Fruit fly (Drosophila melanogaster) whole organism, embryonic: ENCODE measurements around the gene rempA.
A peak's percentile ranks its signal among the peaks of the same experiment; 100 is the strongest.

ENCODE experiments used
- ATbp ChIP-seq: fragments of 200-800 bp; sonication (Bioruptor generic); optimal IDR thresholded peaks from 2 replicates; lab custom pipeline; 2017; ENCODE audit warnings: missing biosample characterization, mild to moderate bottlenecking, missing genetic modification characterization, missing genetic modification reagents
- B-H1 ChIP-seq: fragments of 200-800 bp; sonication (Bioruptor generic); IDR thresholded peaks from 3 replicates; pipeline ENCODE4 v1.3.6; 2022; ENCODE audit warnings: missing biosample characterization, missing genetic modification characterization
- CG10959 ChIP-seq: fragments of 200-800 bp; sonication (Bioruptor generic); IDR thresholded peaks from 2 replicates; pipeline ENCODE4 v1.3.6; 2022; ENCODE audit warnings: missing biosample characterization, missing genetic modification characterization
- CG11085 ChIP-seq: fragments of 200-800 bp; sonication (Bioruptor generic); IDR thresholded peaks from 2 replicates; pipeline ENCODE4 v1.3.6; 2022; ENCODE audit warnings: missing biosample characterization, missing genetic modification characterization
- CG11504 ChIP-seq: fragments of 200-800 bp; sonication (Bioruptor generic); optimal IDR thresholded peaks from 3 replicates; lab custom pipeline; 2019; ENCODE audit warnings: missing biosample characterization, mild to moderate bottlenecking, missing genetic modification characterization, moderate library complexity
- CG11560 ChIP-seq: fragments of 200-800 bp; sonication (Bioruptor generic); IDR thresholded peaks from 3 replicates; pipeline ENCODE4 v1.3.6; 2022; ENCODE audit warnings: missing biosample characterization, missing genetic modification characterization
- CG11723 ChIP-seq: fragments of 200-800 bp; sonication (Bioruptor generic); optimal IDR thresholded peaks from 2 replicates; lab custom pipeline; 2017; ENCODE audit warnings: missing biosample characterization, mild to moderate bottlenecking, missing genetic modification characterization
- CG13424 ChIP-seq: fragments of 200-800 bp; sonication (Bioruptor generic); optimal IDR thresholded peaks from 2 replicates; lab custom pipeline; 2019; ENCODE audit warnings: missing biosample characterization, mild to moderate bottlenecking, missing genetic modification characterization, moderate library complexity
- CG13775 ChIP-seq: fragments of 200-800 bp; sonication (Bioruptor generic); optimal IDR thresholded peaks from 3 replicates; lab custom pipeline; 2017; ENCODE audit warnings: missing biosample characterization, mild to moderate bottlenecking, missing genetic modification characterization
- CG14014 ChIP-seq: fragments of 200-800 bp; sonication (Bioruptor generic); IDR thresholded peaks from 2 replicates; pipeline ENCODE4 v1.3.6; 2022; ENCODE audit warnings: missing biosample characterization, missing genetic modification characterization
- CG1529 ChIP-seq: fragments of 200-800 bp; sonication (Bioruptor generic); optimal IDR thresholded peaks from 3 replicates; lab custom pipeline; 2018; ENCODE audit warnings: missing biosample characterization, missing genetic modification characterization
- CG15601 ChIP-seq: fragments of 200-800 bp; sonication (Bioruptor generic); optimal IDR thresholded peaks from 3 replicates; lab custom pipeline; 2019; ENCODE audit warnings: missing biosample characterization, mild to moderate bottlenecking, missing genetic modification characterization, moderate library complexity
- CG17359 ChIP-seq: fragments of 200-800 bp; sonication (Bioruptor generic); optimal IDR thresholded peaks from 3 replicates; lab custom pipeline; 2018; ENCODE audit warnings: missing biosample characterization, mild to moderate bottlenecking, missing genetic modification characterization, moderate library complexity
- CG18764 ChIP-seq: fragments of 200-800 bp; sonication (Bioruptor generic); optimal IDR thresholded peaks from 3 replicates; lab custom pipeline; 2016; ENCODE audit warnings: missing biosample characterization, missing genetic modification characterization
- CG2129 ChIP-seq: fragments of 200-800 bp; sonication (Bioruptor generic); IDR thresholded peaks from 2 replicates; pipeline ENCODE4 v1.3.6; 2022; ENCODE audit warnings: missing biosample characterization, missing genetic modification characterization; ENCODE audit not compliant: partially characterized antibody
- CG30020 ChIP-seq: fragments of 200-800 bp; optimal IDR thresholded peaks from 2 replicates; lab custom pipeline; 2019; ENCODE audit warnings: missing biosample characterization, mild to moderate bottlenecking, missing genetic modification characterization, moderate library complexity
- CG31365 ChIP-seq: fragments of 200-800 bp; sonication (Bioruptor generic); optimal IDR thresholded peaks from 2 replicates; lab custom pipeline; 2018; ENCODE audit warnings: missing biosample characterization, mild to moderate bottlenecking, missing genetic modification characterization
- CG32767 ChIP-seq: fragments of 200-800 bp; sonication (Bioruptor generic); IDR thresholded peaks from 2 replicates; pipeline ENCODE4 v1.3.6; 2022; ENCODE audit warnings: missing biosample characterization, missing genetic modification characterization
- CG4282 ChIP-seq: fragments of 200-800 bp; sonication (Bioruptor generic); optimal IDR thresholded peaks from 2 replicates; lab custom pipeline; 2016; ENCODE audit warnings: missing biosample characterization, missing genetic modification characterization
- CG5953 ChIP-seq: fragments of 200-800 bp; sonication (Bioruptor generic); IDR thresholded peaks from 2 replicates; pipeline ENCODE4 v1.3.6; 2022; ENCODE audit warnings: missing biosample characterization, missing genetic modification characterization
- CG6254 ChIP-seq: fragments of 200-800 bp; sonication (Bioruptor generic); optimal IDR thresholded peaks from 3 replicates; lab custom pipeline; 2017; ENCODE audit warnings: mild to moderate bottlenecking, missing biosample characterization, missing genetic modification reagents, missing genetic modification characterization
- CG6272 ChIP-seq: fragments of 200-800 bp; sonication (Bioruptor generic); IDR thresholded peaks from 2 replicates; pipeline ENCODE4 v1.3.6; 2022; ENCODE audit warnings: missing biosample characterization, missing genetic modification characterization
- CG6765 ChIP-seq: fragments of 200-800 bp; sonication (Bioruptor generic); optimal IDR thresholded peaks from 3 replicates; lab custom pipeline; 2017; ENCODE audit warnings: missing biosample characterization, mild to moderate bottlenecking, missing genetic modification characterization
- CG8089 ChIP-seq: fragments of 200-800 bp; sonication (Bioruptor generic); optimal IDR thresholded peaks from 3 replicates; lab custom pipeline; 2016; ENCODE audit warnings: missing biosample characterization, missing genetic modification characterization
- Doc3 ChIP-seq: fragments of 200-800 bp; sonication (Bioruptor generic); IDR thresholded peaks from 3 replicates; pipeline ENCODE4 v1.3.6; 2022; ENCODE audit warnings: missing biosample characterization, missing genetic modification characterization; ENCODE audit not compliant: partially characterized antibody
- Fer3 ChIP-seq: fragments of 200-800 bp; sonication (Bioruptor generic); optimal IDR thresholded peaks from 2 replicates; lab custom pipeline; 2018; ENCODE audit warnings: missing biosample characterization, mild to moderate bottlenecking, missing genetic modification characterization, moderate library complexity
- Gug ChIP-seq: fragments of 200-800 bp; sonication (Bioruptor generic); IDR thresholded peaks from 4 replicates; pipeline ENCODE4 v1.3.6; 2022; ENCODE audit warnings: missing biosample characterization, missing genetic modification characterization
- H15 ChIP-seq: fragments of 200-800 bp; sonication (Bioruptor generic); IDR thresholded peaks from 3 replicates; pipeline ENCODE4 v1.3.6; 2022; ENCODE audit warnings: missing biosample characterization, missing genetic modification characterization
- HLHmδ ChIP-seq: fragments of 200-800 bp; sonication (Bioruptor generic); optimal IDR thresholded peaks from 2 replicates; lab custom pipeline; 2018; ENCODE audit warnings: missing biosample characterization, mild to moderate bottlenecking, missing genetic modification characterization, moderate library complexity
- Hand ChIP-seq: fragments of 200-800 bp; sonication (Bioruptor generic); optimal IDR thresholded peaks from 2 replicates; lab custom pipeline; 2017; ENCODE audit warnings: mild to moderate bottlenecking, missing biosample characterization, missing genetic modification reagents, missing genetic modification characterization
- Max ChIP-seq: fragments of 200-800 bp; sonication (Bioruptor generic); optimal IDR thresholded peaks from 2 replicates; lab custom pipeline; 2016; ENCODE audit warnings: missing biosample characterization, mild to moderate bottlenecking, missing genetic modification characterization
- NFAT ChIP-seq: fragments of 200-800 bp; sonication (Bioruptor generic); IDR thresholded peaks from 2 replicates; pipeline ENCODE4 v1.3.6; 2022; ENCODE audit warnings: missing biosample characterization, missing genetic modification characterization
- Nf-YA ChIP-seq: fragments of 200-800 bp; sonication (Bioruptor generic); IDR thresholded peaks from 2 replicates; pipeline ENCODE4 v1.3.6; 2022; ENCODE audit warnings: missing biosample characterization, missing genetic modification characterization
- Taf1 ChIP-seq: fragments of 200-800 bp; sonication (Bioruptor generic); IDR thresholded peaks from 2 replicates; pipeline ENCODE4 v1.3.6; 2022; ENCODE audit warnings: missing biosample characterization, missing genetic modification characterization
- Tbp ChIP-seq: fragments of >200 bp; optimal IDR thresholded peaks from 2 replicates; lab custom pipeline; 2018; ENCODE audit warnings: missing biosample characterization, missing genetic modification characterization
- aop ChIP-seq: fragments of 200-800 bp; sonication (Bioruptor generic); IDR thresholded peaks from 2 replicates; pipeline ENCODE4 v1.3.6; 2022; ENCODE audit warnings: missing biosample characterization, missing genetic modification characterization
- croc ChIP-seq: fragments of 200-800 bp; sonication (Bioruptor generic); conservative IDR thresholded peaks from 3 replicates; pipeline ENCODE4 v1.3.6; 2022; ENCODE audit warnings: missing biosample characterization, missing genetic modification characterization
- crp ChIP-seq, 2 experiments: fragments of 200-800 bp; sonication (Bioruptor generic); optimal IDR thresholded peaks; 2 replicates in 1 of 2; 3 replicates in 1 of 2; lab custom pipeline; 2017; ENCODE audit warnings: missing biosample characterization in 2 of 2, missing genetic modification characterization in 2 of 2, mild to moderate bottlenecking in 1 of 2, moderate library complexity in 1 of 2
- dan ChIP-seq: fragments of 200-800 bp; sonication (Bioruptor generic); IDR thresholded peaks from 2 replicates; pipeline ENCODE4 v1.3.6; 2022; ENCODE audit warnings: missing biosample characterization, missing genetic modification characterization
- gfzf ChIP-seq: fragments of 200-800 bp; sonication (Bioruptor generic); optimal IDR thresholded peaks from 2 replicates; lab custom pipeline; 2016; ENCODE audit warnings: missing biosample characterization, mild to moderate bottlenecking, missing genetic modification characterization, moderate library complexity
- insv ChIP-seq, 2 experiments: fragments of 200-800 bp; sonication (Bioruptor generic); optimal IDR thresholded peaks; 3 replicates each; lab custom pipeline; 2016 to 2018; ENCODE audit warnings: missing biosample characterization in 2 of 2, missing genetic modification characterization in 2 of 2
- repo ChIP-seq: fragments of 200-800 bp; sonication (Bioruptor generic); optimal IDR thresholded peaks from 2 replicates; lab custom pipeline; 2016; ENCODE audit warnings: missing biosample characterization, missing genetic modification characterization
- scrt ChIP-seq: fragments of 200-800 bp; sonication (Bioruptor generic); optimal IDR thresholded peaks from 2 replicates; lab custom pipeline; 2018; ENCODE audit warnings: missing biosample characterization, mild to moderate bottlenecking, missing genetic modification characterization, moderate library complexity
- slbo ChIP-seq: fragments of 200-800 bp; sonication (Bioruptor generic); IDR thresholded peaks from 2 replicates; pipeline ENCODE4 v1.3.6; 2022; ENCODE audit warnings: missing biosample characterization, missing genetic modification characterization
- tgo ChIP-seq: fragments of 200-800 bp; sonication (Bioruptor generic); IDR thresholded peaks from 3 replicates; pipeline ENCODE4 v1.3.6; 2022; ENCODE audit warnings: missing biosample characterization, missing genetic modification characterization
- tin ChIP-seq: fragments of 200-800 bp; sonication (Bioruptor generic); optimal IDR thresholded peaks from 3 replicates; lab custom pipeline; 2016; ENCODE audit warnings: missing biosample characterization, missing genetic modification characterization
- tna ChIP-seq: fragments of 200-800 bp; sonication (Bioruptor generic); IDR thresholded peaks from 2 replicates; pipeline ENCODE4 v1.3.6; 2022; ENCODE audit warnings: missing biosample characterization, missing genetic modification characterization; ENCODE audit not compliant: partially characterized antibody
- tx ChIP-seq: fragments of 200-800 bp; sonication (Bioruptor generic); optimal IDR thresholded peaks from 2 replicates; lab custom pipeline; 2016; ENCODE audit warnings: missing biosample characterization, missing genetic modification characterization
- vnd ChIP-seq: fragments of 200-800 bp; sonication (Bioruptor generic); IDR thresholded peaks from 3 replicates; pipeline ENCODE4 v1.3.6; 2022; ENCODE audit warnings: missing biosample characterization, missing genetic modification characterization; ENCODE audit not compliant: partially characterized antibody
- wdn ChIP-seq: fragments of 200-800 bp; sonication (Bioruptor generic); IDR thresholded peaks from 2 replicates; pipeline ENCODE4 v1.3.6; 2022; ENCODE audit warnings: missing biosample characterization, missing genetic modification characterization
- yki ChIP-seq: fragments of >200 bp; optimal IDR thresholded peaks from 3 replicates; lab custom pipeline; 2018

The rempA gene

dm6 chr2L:522752-523151, 37.4 kb downstream of the rempA start (continued):
- TF ChIP-seq Doc3 (GFP tag; lab: Robert Waterston, UW) (no peak), tx (no peak), CG2129 (GFP tag; lab: Robert Waterston, UW) (no peak), wdn (no peak), yki (lab: Kevin White, UChicago) (no peak), tgo (GFP tag; lab: Robert Waterston, UW) (peak; percentile 60; the same call in 2 of the 3 replicates), B-H1 (GFP tag; lab: Robert Waterston, UW) (peak; percentile 50; the same call in 2 of the 3 replicates), H15 (GFP tag; lab: Robert Waterston, UW) (peak; percentile 51; the same call in 2 of the 3 replicates), CG11560 (tag; lab: Robert Waterston, UW) (no peak), CG30020 (no peak), CG14014 (GFP tag; lab: Robert Waterston, UW) (no peak), Taf1 (no peak), crp (GFP tag; optimal IDR thresholded peaks at IDR 0.05; lab: Kevin White, UChicago) (no peak), aop (GFP tag; lab: Robert Waterston, UW) (no peak), CG11723 (GFP tag; lab: Kevin White, UChicago) (peak; percentile 3), CG17359 (tag; lab: Kevin White, UChicago) (peak; percentile 27), repo (GFP tag; lab: Kevin White, UChicago) (no peak), vnd (GFP tag; lab: Robert Waterston, UW) (no peak), CG11504 (tag; lab: Kevin White, UChicago) (peak; percentile 63), CG1529 (GFP tag; lab: Kevin White, UChicago) (peak; percentile 61), CG6254 (GFP tag; lab: Kevin White, UChicago) (peak; percentile 33), gfzf (GFP tag; lab: Kevin White, UChicago) (no peak), CG31365 (tag; lab: Kevin White, UChicago) (no peak), CG4282 (GFP tag; lab: Kevin White, UChicago) (no peak), croc (peak; percentile 62; the same call in 2 of the 3 replicates), CG6272 (GFP tag; lab: Robert Waterston, UW) (peak; percentile 68), CG11085 (GFP tag; lab: Robert Waterston, UW) (no peak), CG18764 (peak; percentile 38), CG32767 (GFP tag; lab: Robert Waterston, UW) (peak; percentile 28; the same call in 1 of the 2 replicates), HLHmδ (GFP tag; lab: Kevin White, UChicago) (no peak), CG13775 (GFP tag; lab: Kevin White, UChicago) (peak; percentile 44), tna (GFP tag; lab: Robert Waterston, UW) (no peak), Nf-YA (GFP tag; lab: Robert Waterston, UW) (peak; percentile 34; the same call in 1 of the 2 replicates), tin (peak; percentile 38), Fer3 (peak; percentile 42), Gug (peak; percentile 37; the same call in 1 of the 4 replicates), Max (GFP tag; lab: Kevin White, UChicago) (peak; percentile 24), ATbp (GFP tag; lab: Kevin White, UChicago) (peak; percentile 25), Hand (GFP tag; lab: Kevin White, UChicago) (no peak), CG15601 (tag; lab: Kevin White, UChicago) (peak; percentile 48), slbo (GFP tag; lab: Robert Waterston, UW) (peak; percentile 37; the same call in 1 of the 2 replicates), dan (peak; percentile 47; the same call in 1 of the 2 replicates), insv (GFP tag; optimal IDR thresholded peaks at IDR 0.05; lab: Kevin White, UChicago) (no peak), NFAT (GFP tag; lab: Robert Waterston, UW) (no peak), scrt (no peak), Tbp (GFP tag; lab: Kevin White, UChicago) (no peak), CG6765 (GFP tag; lab: Kevin White, UChicago) (no peak), CG10959 (GFP tag; lab: Robert Waterston, UW) (peak; percentile 54), CG5953 (GFP tag; lab: Robert Waterston, UW) (no peak), CG13424 (tag; lab: Kevin White, UChicago) (peak; percentile 49), CG8089 (GFP tag; lab: Kevin White, UChicago) (no peak)
